Worm (Caenorhabditis elegans) whole organism, early embryonic: ENCODE measurements around the gene Y27F2A.11.

ENCODE experiments used
- aly-1 ChIP-seq: sonication (generic microtip); optimal IDR thresholded peaks from 2 replicates; lab custom pipeline; 2016; ENCODE audit warnings: missing genetic modification characterization, missing compliant biosample characterization
- ama-1 ChIP-seq: fragments of 150-350 bp; optimal IDR thresholded peaks from 2 replicates; lab custom pipeline; 2014
- hmbx-1 ChIP-seq: sonication (generic microtip); optimal IDR thresholded peaks from 2 replicates; lab custom pipeline; 2016; ENCODE audit warnings: mild to moderate bottlenecking, missing genetic modification characterization, missing compliant biosample characterization
- hnd-1 ChIP-seq: sonication (generic microtip); optimal IDR thresholded peaks from 2 replicates; lab custom pipeline; 2016; ENCODE audit warnings: missing genetic modification characterization, missing compliant biosample characterization
- pes-1 ChIP-seq: fragments of 200-800 bp; sonication (Bioruptor generic); IDR thresholded peaks from 2 replicates; pipeline ENCODE4 v1.3.6; 2022; ENCODE audit warnings: missing genetic modification reagents, missing genetic modification characterization, missing compliant biosample characterization
- sea-1 ChIP-seq: fragments of 200-800 bp; sonication (Bioruptor generic); conservative IDR thresholded peaks from 2 replicates; pipeline ENCODE4 v1.3.6; 2022; ENCODE audit warnings: missing genetic modification characterization, missing compliant biosample characterization

DNA sequence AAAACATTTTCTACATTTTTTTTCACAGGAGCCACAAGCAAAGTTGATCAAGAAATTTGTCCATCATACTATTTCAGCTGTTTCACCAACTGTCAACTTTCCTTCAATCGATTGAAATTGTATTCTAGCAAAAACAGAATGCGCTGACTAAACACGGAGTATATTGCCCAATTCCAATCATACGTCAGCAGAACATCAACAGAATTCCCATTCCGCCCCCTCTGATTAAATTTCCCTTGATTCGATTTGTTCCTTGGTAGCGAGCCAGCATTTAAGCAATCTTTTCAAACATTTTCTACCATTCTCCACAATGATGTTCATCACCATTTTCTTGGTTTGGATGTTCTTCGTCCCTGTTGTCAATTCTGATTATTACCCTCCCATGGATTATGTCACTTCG, 43.3 kb upstream of the Y27F2A.11 start, which contains the start of gene T10D4.15:
- TF ChIP-seq aly-1 (no peak), pes-1 (no peak), hnd-1 (tag; lab: Kevin White, UChicago) (no peak), sea-1 (GFP tag; lab: Robert Waterston, UW) (no peak), ama-1 (lab: Kevin White, UChicago) (no peak), hmbx-1 (no peak)
